Fruit fly (Drosophila melanogaster): Measurements from ENCODE around the gene Pitslre.

Gene Pitslre

DNA sequence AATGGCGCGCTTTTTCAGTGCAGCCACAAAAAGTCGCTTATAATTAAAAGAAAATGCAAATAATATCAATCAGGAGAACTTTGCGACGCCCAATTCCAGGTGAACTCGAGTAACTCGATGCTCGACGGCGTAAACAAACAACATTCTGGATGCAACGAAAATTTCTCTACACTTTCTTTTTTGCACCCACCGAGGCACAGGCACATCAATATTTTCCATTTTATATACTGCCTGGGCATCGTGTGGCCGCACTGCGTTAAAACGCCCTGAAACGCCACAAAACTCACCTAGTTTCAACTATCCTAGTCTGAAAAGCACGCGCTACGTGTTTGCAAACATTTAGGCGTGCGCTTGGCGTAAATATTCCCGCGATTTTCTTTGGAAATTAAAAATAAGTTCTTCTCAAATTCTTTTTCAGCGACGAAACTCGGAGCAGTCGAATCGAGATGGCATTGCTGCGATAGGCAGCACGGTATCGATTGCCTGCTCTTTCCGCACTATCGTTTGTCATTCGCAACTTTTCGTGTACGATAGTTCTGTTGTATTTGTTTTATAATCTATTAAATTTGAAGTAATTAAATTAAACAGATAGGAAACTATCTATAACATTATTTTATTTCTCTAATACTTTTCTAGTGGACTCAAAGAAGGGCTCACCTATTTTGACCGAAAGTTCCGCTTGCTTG lies 14.6 kb downstream of the Pitslre start, which contains the start of gene Pcif1 (continued):
- no peak for TF ChIP-seq Meics (GFP tag; optimal IDR thresholded peaks at IDR 0.05)
- no peak for TF ChIP-seq ase (GFP tag; IDR thresholded peaks at IDR 0.05)
- no peak for TF ChIP-seq CG6813 (GFP tag; optimal IDR thresholded peaks at IDR 0.05)
- TF ChIP-seq Oaz (GFP tag; IDR thresholded peaks at IDR 0.05), result no peak
- TF ChIP-seq gsb (GFP tag; IDR thresholded peaks at IDR 0.05), result no peak
- no peak for TF ChIP-seq hkb (optimal IDR thresholded peaks at IDR 0.05)
- no peak for TF ChIP-seq hkb (GFP tag; IDR thresholded peaks at IDR 0.05)
- no peak for TF ChIP-seq CG16863 (GFP tag; optimal IDR thresholded peaks at IDR 0.05)
- peak; percentile 28 for TF ChIP-seq unpg (GFP tag; optimal IDR thresholded peaks at IDR 0.05)
- TF ChIP-seq mam (GFP tag; optimal IDR thresholded peaks at IDR 0.05), result no peak
- no peak for TF ChIP-seq Ptx1 (GFP tag; IDR thresholded peaks at IDR 0.05)
- no peak for TF ChIP-seq Ssrp (tag; optimal IDR thresholded peaks at IDR 0.05)
- peak; percentile 50; the same call in 1 of the 2 replicates for TF ChIP-seq rib (GFP tag; IDR thresholded peaks at IDR 0.05)
- peak; percentile 99 for TF ChIP-seq tna (GFP tag; IDR thresholded peaks at IDR 0.05; ENCODE audit: partially characterized antibody)
- TF ChIP-seq jigr1 (GFP tag; IDR thresholded peaks at IDR 0.05), result no peak
- peak; percentile 63; the same call in 2 of the 4 replicates for TF ChIP-seq Gug (GFP tag; IDR thresholded peaks at IDR 0.05)
- TF ChIP-seq CG8290 (GFP tag; optimal IDR thresholded peaks at IDR 0.05), result no peak
- TF ChIP-seq CG8290 (tag; optimal IDR thresholded peaks at IDR 0.05), result peak in 1 of 2 experiments; percentile 48
- TF ChIP-seq bbx (GFP tag; IDR thresholded peaks at IDR 0.05; ENCODE audit: partially characterized antibody), result peak; percentile 100
- peak; percentile 72 for TF ChIP-seq CG17186 (GFP tag; optimal IDR thresholded peaks at IDR 0.05)
- no peak for TF ChIP-seq CG12744 (GFP tag; optimal IDR thresholded peaks at IDR 0.05)
- TF ChIP-seq CG4854 (GFP tag; optimal IDR thresholded peaks at IDR 0.05), result peak; percentile 22
- TF ChIP-seq toy (GFP tag; IDR thresholded peaks at IDR 0.05), result no peak
- no peak for TF ChIP-seq shn (GFP tag; optimal IDR thresholded peaks at IDR 0.05)
- TF ChIP-seq pzg (GFP tag; optimal IDR thresholded peaks at IDR 0.05), result peak; percentile 81
- TF ChIP-seq knrl (GFP tag; IDR thresholded peaks at IDR 0.05; ENCODE audit: partially characterized antibody), result peak; percentile 99
- TF ChIP-seq CG9727 (GFP tag; optimal IDR thresholded peaks at IDR 0.05), result no peak
- TF ChIP-seq CG42726 (GFP tag; IDR thresholded peaks at IDR 0.05; ENCODE audit: partially characterized antibody), result peak; percentile 99
- peak; percentile 67 for TF ChIP-seq trem (tag; optimal IDR thresholded peaks at IDR 0.05)
- no peak for TF ChIP-seq CG4707 (GFP tag; optimal IDR thresholded peaks at IDR 0.05)
- no peak for TF ChIP-seq sima (GFP tag; optimal IDR thresholded peaks at IDR 0.05)
- TF ChIP-seq CG43689 (GFP tag; IDR thresholded peaks at IDR 0.05), result no peak
- TF ChIP-seq NK7.1 (GFP tag; optimal IDR thresholded peaks at IDR 0.05), result no peak
- peak; percentile 73 for TF ChIP-seq row (GFP tag; IDR thresholded peaks at IDR 0.05)
- TF ChIP-seq CG10462 (GFP tag; optimal IDR thresholded peaks at IDR 0.05), result no peak
- TF ChIP-seq Opbp (GFP tag; IDR thresholded peaks at IDR 0.05; ENCODE audit: partially characterized antibody), result peak; percentile 99
- TF ChIP-seq sc (optimal IDR thresholded peaks at IDR 0.05), result no peak
- TF ChIP-seq sc (GFP tag; optimal IDR thresholded peaks at IDR 0.05), result no peak

DNA sequence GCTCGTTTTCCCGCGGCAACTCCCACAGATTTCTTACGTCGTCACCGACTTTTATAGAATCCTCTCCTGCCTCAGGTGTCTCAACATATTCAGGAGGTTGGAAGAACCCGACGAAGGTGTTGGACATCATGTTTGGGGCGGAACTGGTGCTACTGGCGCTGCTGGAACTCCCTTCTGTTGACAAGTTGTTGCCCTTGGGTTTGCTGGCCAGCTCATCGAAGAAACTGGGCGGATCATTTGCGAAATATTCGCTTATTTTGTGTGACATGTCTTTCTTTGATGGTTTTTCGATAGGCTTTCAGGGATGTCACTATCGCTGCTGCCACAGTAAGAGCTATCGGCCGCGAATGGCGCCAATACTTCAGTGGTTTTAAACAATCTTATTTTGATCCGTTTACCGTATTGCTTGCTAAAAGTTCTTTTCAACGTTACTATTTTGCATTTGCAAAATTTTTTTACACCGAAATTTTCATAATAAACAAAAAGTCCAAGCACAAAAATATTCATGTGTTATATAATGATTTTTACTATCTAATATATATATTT lies 16.6 kb downstream of the Pitslre start, which contains the start of gene CG11396:
Gene CG11396, minus strand, starts transcription at position 303 of the 546 bp plus-strand sequence.
- TF ChIP-seq MESR4 (GFP tag; optimal IDR thresholded peaks at IDR 0.05) (peak; percentile 95), amos (GFP tag; IDR thresholded peaks at IDR 0.05; ENCODE audit: partially characterized antibody) (peak; percentile 97), CG1647 (GFP tag; optimal IDR thresholded peaks at IDR 0.05) (no peak), rib (GFP tag; IDR thresholded peaks at IDR 0.05) (0 out of 2 replicates have a peak, but pooled peaks have one; percentile 14), CG9932 (GFP tag; IDR thresholded peaks at IDR 0.05) (no peak), Rx (GFP tag; IDR thresholded peaks at IDR 0.05) (no peak), Doc3 (GFP tag; IDR thresholded peaks at IDR 0.05; ENCODE audit: partially characterized antibody) (peak; percentile 90), CG17912 (GFP tag; optimal IDR thresholded peaks at IDR 0.05) (no peak), zfh2 (GFP tag; optimal IDR thresholded peaks at IDR 0.05) (no peak), CG2202 (tag; optimal IDR thresholded peaks at IDR 0.05) (no peak), gfzf (GFP tag; optimal IDR thresholded peaks at IDR 0.05) (no peak), Fer1 (GFP tag; optimal IDR thresholded peaks at IDR 0.05) (peak; percentile 13), YL-1 (GFP tag; optimal IDR thresholded peaks at IDR 0.05) (peak; percentile 10), otp (GFP tag; IDR thresholded peaks at IDR 0.05) (no peak), CG13424 (tag; optimal IDR thresholded peaks at IDR 0.05) (no peak)

Data from whole organism, embryonic.